Fruit fly (Drosophila melanogaster): ENCODE results near the gene CG43861.

DNA sequence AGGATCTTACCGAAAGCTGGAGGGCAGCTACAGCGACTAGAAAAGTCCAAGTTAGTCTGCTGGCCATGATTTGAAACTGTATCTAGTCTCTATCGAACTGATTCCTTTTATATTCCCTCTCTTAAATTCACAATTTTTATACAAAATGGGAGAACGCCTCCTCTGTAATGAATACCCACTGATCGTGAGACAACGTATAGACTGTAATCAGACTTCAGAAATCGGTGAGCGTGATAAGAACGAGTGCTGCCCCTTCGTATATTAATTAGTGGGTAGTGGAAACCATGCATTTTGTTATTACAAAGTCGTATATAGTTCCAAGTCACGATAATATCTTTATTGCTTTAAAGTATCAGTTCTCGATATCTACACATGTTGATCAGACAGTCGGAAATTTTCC is 50.7 kb downstream of the CG43861 start, which contains the start of gene OS9:
- TF ChIP-seq usp (GFP tag; optimal IDR thresholded peaks at IDR 0.05) (no peak), CG32264 (GFP tag; optimal IDR thresholded peaks at IDR 0.05) (no peak), pan (optimal IDR thresholded peaks at IDR 0.05) (no peak), woc (GFP tag; optimal IDR thresholded peaks at IDR 0.05) (no peak), OdsH (GFP tag; optimal IDR thresholded peaks at IDR 0.05) (no peak), dsf (GFP tag; optimal IDR thresholded peaks at IDR 0.05; ENCODE audit: borderline replicate concordance) (no peak), jim (GFP tag; optimal IDR thresholded peaks at IDR 0.05) (no peak), h (GFP tag; optimal IDR thresholded peaks at IDR 0.05) (no peak), GATAd (GFP tag; optimal IDR thresholded peaks at IDR 0.05) (no peak), CrebA (GFP tag; optimal IDR thresholded peaks at IDR 0.05; ENCODE audit: borderline replicate concordance) (no peak), Abd-B (GFP tag; optimal IDR thresholded peaks at IDR 0.05) (no peak), Hr78 (GFP tag; optimal IDR thresholded peaks at IDR 0.05) (no peak)
